Fruit fly (Drosophila melanogaster) whole organism, embryonic: ENCODE results near the gene TwdlF.

Experiments
- B-H1 ChIP-seq: fragments of 200-800 bp; sonication (Bioruptor generic); IDR thresholded peaks from 3 replicates; pipeline ENCODE4 v1.3.6; 2022; ENCODE audit warnings: missing biosample characterization, missing genetic modification characterization
- CG12659 ChIP-seq: fragments of 200-800 bp; sonication (Bioruptor generic); optimal IDR thresholded peaks from 3 replicates; lab custom pipeline; 2017; ENCODE audit warnings: mild to moderate bottlenecking, missing biosample characterization, missing genetic modification reagents, missing genetic modification characterization
- CG12744 ChIP-seq: fragments of 200-800 bp; sonication (Bioruptor generic); optimal IDR thresholded peaks from 2 replicates; lab custom pipeline; 2016; ENCODE audit warnings: missing biosample characterization, missing genetic modification characterization
- CG1603 ChIP-seq: fragments of 200-800 bp; sonication (Bioruptor generic); optimal IDR thresholded peaks from 2 replicates; lab custom pipeline; 2019; ENCODE audit warnings: missing biosample characterization, mild to moderate bottlenecking, missing genetic modification characterization, moderate library complexity
- CG17802 ChIP-seq: fragments of 200-800 bp; sonication (Bioruptor generic); optimal IDR thresholded peaks from 2 replicates; lab custom pipeline; 2018; ENCODE audit warnings: missing biosample characterization, mild to moderate bottlenecking, missing genetic modification characterization, moderate library complexity
- CG1792 ChIP-seq: fragments of 200-800 bp; sonication (Bioruptor generic); optimal IDR thresholded peaks from 2 replicates; lab custom pipeline; 2016; ENCODE audit warnings: missing biosample characterization, missing genetic modification characterization
- CG2116 ChIP-seq: fragments of 200-800 bp; sonication (Bioruptor generic); optimal IDR thresholded peaks from 3 replicates; lab custom pipeline; 2018; ENCODE audit warnings: missing biosample characterization, mild to moderate bottlenecking, missing genetic modification characterization
- CG2129 ChIP-seq: fragments of 200-800 bp; sonication (Bioruptor generic); IDR thresholded peaks from 2 replicates; pipeline ENCODE4 v1.3.6; 2022; ENCODE audit warnings: missing biosample characterization, missing genetic modification characterization; ENCODE audit not compliant: partially characterized antibody
- CG2199 ChIP-seq: fragments of 200-800 bp; sonication (Bioruptor generic); IDR thresholded peaks from 3 replicates; pipeline ENCODE4 v1.3.6; 2022; ENCODE audit warnings: missing biosample characterization, missing genetic modification characterization
- CG2875 ChIP-seq: fragments of 200-800 bp; sonication (Bioruptor generic); optimal IDR thresholded peaks from 2 replicates; lab custom pipeline; 2017; ENCODE audit warnings: missing biosample characterization, mild to moderate bottlenecking, missing genetic modification characterization, missing genetic modification reagents
- CG30020 ChIP-seq: fragments of 200-800 bp; optimal IDR thresholded peaks from 2 replicates; lab custom pipeline; 2019; ENCODE audit warnings: missing biosample characterization, mild to moderate bottlenecking, missing genetic modification characterization, moderate library complexity
- CG3163 ChIP-seq: fragments of 200-800 bp; sonication (Bioruptor generic); optimal IDR thresholded peaks from 3 replicates; lab custom pipeline; 2016; ENCODE audit warnings: missing biosample characterization, missing genetic modification characterization
- CG5180 ChIP-seq: fragments of 200-800 bp; sonication (Bioruptor generic); optimal IDR thresholded peaks from 3 replicates; lab custom pipeline; 2017; ENCODE audit warnings: missing biosample characterization, missing genetic modification characterization, mild to moderate bottlenecking, moderate library complexity, missing genetic modification reagents
- CG6654 ChIP-seq: fragments of 200-800 bp; sonication (Bioruptor generic); optimal IDR thresholded peaks from 2 replicates; lab custom pipeline; 2017; ENCODE audit warnings: missing biosample characterization, mild to moderate bottlenecking, missing genetic modification characterization
- CG7745 ChIP-seq: fragments of 200-800 bp; sonication (Bioruptor generic); optimal IDR thresholded peaks from 2 replicates; lab custom pipeline; 2018; ENCODE audit warnings: missing biosample characterization, mild to moderate bottlenecking, missing genetic modification characterization, moderate library complexity
- CG7987 ChIP-seq: fragments of 200-800 bp; sonication (Bioruptor generic); optimal IDR thresholded peaks from 2 replicates; lab custom pipeline; 2018; ENCODE audit warnings: missing biosample characterization, mild to moderate bottlenecking, missing genetic modification characterization, moderate library complexity
- CG9609 ChIP-seq: fragments of 200-800 bp; sonication (Bioruptor generic); optimal IDR thresholded peaks from 3 replicates; lab custom pipeline; 2016; ENCODE audit warnings: missing biosample characterization, missing genetic modification characterization
- CG9797 ChIP-seq: fragments of 200-800 bp; sonication (Bioruptor generic); optimal IDR thresholded peaks from 3 replicates; lab custom pipeline; 2018; ENCODE audit warnings: missing biosample characterization, mild to moderate bottlenecking, missing genetic modification characterization
- Dref ChIP-seq: fragments of 200-800 bp; sonication (Bioruptor generic); IDR thresholded peaks from 2 replicates; pipeline ENCODE4 v1.3.6; 2022; ENCODE audit warnings: missing biosample characterization, missing genetic modification characterization
- Ets65A ChIP-seq: fragments of 200-800 bp; sonication (Bioruptor generic); peaks from one replicate; lab custom pipeline; 2016; ENCODE audit warnings: missing biosample characterization, missing genetic modification characterization
- Ets97D ChIP-seq: fragments of 200-800 bp; sonication (Bioruptor generic); optimal IDR thresholded peaks from 3 replicates; lab custom pipeline; 2016; ENCODE audit warnings: missing biosample characterization, missing genetic modification characterization
- HHEX ChIP-seq: fragments of 200-800 bp; sonication (Bioruptor generic); optimal IDR thresholded peaks from 3 replicates; lab custom pipeline; 2017; ENCODE audit warnings: missing biosample characterization, mild to moderate bottlenecking, missing genetic modification characterization, missing genetic modification reagents
- HLHmδ ChIP-seq: fragments of 200-800 bp; sonication (Bioruptor generic); optimal IDR thresholded peaks from 2 replicates; lab custom pipeline; 2018; ENCODE audit warnings: missing biosample characterization, mild to moderate bottlenecking, missing genetic modification characterization, moderate library complexity
- Hmr ChIP-seq: fragments of 200-800 bp; sonication (Bioruptor generic); optimal IDR thresholded peaks from 3 replicates; lab custom pipeline; 2017; ENCODE audit warnings: mild to moderate bottlenecking, missing biosample characterization, missing genetic modification reagents, missing genetic modification characterization
- Hsf ChIP-seq: fragments of 200-800 bp; sonication (Bioruptor generic); optimal IDR thresholded peaks from 3 replicates; lab custom pipeline; 2016; ENCODE audit warnings: missing biosample characterization, missing genetic modification characterization
- Lim3 ChIP-seq: fragments of 200-800 bp; sonication (Bioruptor generic); IDR thresholded peaks from 2 replicates; pipeline ENCODE4 v1.3.6; 2022; ENCODE audit warnings: missing biosample characterization, missing genetic modification characterization
- MESR4 ChIP-seq: fragments of 200-800 bp; sonication (Bioruptor generic); optimal IDR thresholded peaks from 2 replicates; lab custom pipeline; 2018; ENCODE audit warnings: missing biosample characterization, mild to moderate bottlenecking, missing genetic modification characterization, moderate library complexity
- Ptx1 ChIP-seq: fragments of 200-800 bp; sonication (Bioruptor generic); IDR thresholded peaks from 2 replicates; pipeline ENCODE4 v1.3.6; 2022; ENCODE audit warnings: missing biosample characterization, missing genetic modification characterization
- Sox102F ChIP-seq: fragments of 200-800 bp; sonication (Bioruptor generic); optimal IDR thresholded peaks from 2 replicates; lab custom pipeline; 2018; ENCODE audit warnings: missing biosample characterization, mild to moderate bottlenecking, missing genetic modification characterization, moderate library complexity
- Spps ChIP-seq: fragments of 200-800 bp; sonication (Bioruptor generic); optimal IDR thresholded peaks from 2 replicates; lab custom pipeline; 2018; ENCODE audit warnings: missing biosample characterization, mild to moderate bottlenecking, missing genetic modification characterization
- Trl ChIP-seq, 3 experiments: fragments of >200 bp in 2 of 3; fragments of 200-800 bp in 1 of 3; sonication (Bioruptor generic) in 1 of 3; optimal IDR thresholded peaks; 2 replicates in 1 of 3; 3 replicates in 2 of 3; lab custom pipeline; 2016 to 2017; ENCODE audit warnings: missing biosample characterization in 1 of 3, missing genetic modification characterization in 1 of 3
- ato ChIP-seq: fragments of 200-800 bp; sonication (Bioruptor generic); IDR thresholded peaks from 2 replicates; pipeline ENCODE4 v1.3.6; 2022; ENCODE audit warnings: missing biosample characterization, missing genetic modification characterization; ENCODE audit not compliant: partially characterized antibody
- bbx ChIP-seq: fragments of 200-800 bp; sonication (Bioruptor generic); IDR thresholded peaks from 2 replicates; pipeline ENCODE4 v1.3.6; 2022; ENCODE audit warnings: missing biosample characterization, missing genetic modification characterization; ENCODE audit not compliant: partially characterized antibody
- bigmax ChIP-seq: fragments of 200-800 bp; sonication (Bioruptor generic); optimal IDR thresholded peaks from 2 replicates; lab custom pipeline; 2018; ENCODE audit warnings: missing biosample characterization, mild to moderate bottlenecking, missing genetic modification characterization
- btn ChIP-seq: fragments of 200-800 bp; sonication (Bioruptor generic); optimal IDR thresholded peaks from 2 replicates; lab custom pipeline; 2016; ENCODE audit warnings: missing biosample characterization, missing genetic modification characterization
- chinmo ChIP-seq: fragments of 200-800 bp; sonication (Bioruptor generic); IDR thresholded peaks from 4 replicates; pipeline ENCODE4 v1.3.6; 2022; ENCODE audit warnings: missing biosample characterization, missing genetic modification characterization; ENCODE audit not compliant: partially characterized antibody
- dati ChIP-seq: fragments of 200-800 bp; sonication (Bioruptor generic); IDR thresholded peaks from 2 replicates; pipeline ENCODE4 v1.3.6; 2022; ENCODE audit warnings: missing biosample characterization, missing genetic modification characterization
- exex ChIP-seq: fragments of 200-800 bp; sonication (Bioruptor generic); optimal IDR thresholded peaks from 4 replicates; lab custom pipeline; 2018; ENCODE audit warnings: missing biosample characterization, mild to moderate bottlenecking, missing genetic modification characterization, moderate library complexity
- gsb-n ChIP-seq: fragments of 200-800 bp; sonication (Bioruptor generic); optimal IDR thresholded peaks from 3 replicates; lab custom pipeline; 2018; ENCODE audit warnings: missing biosample characterization, mild to moderate bottlenecking, missing genetic modification characterization
- her ChIP-seq: fragments of 200-800 bp; sonication (Bioruptor generic); optimal IDR thresholded peaks from 2 replicates; lab custom pipeline; 2016; ENCODE audit warnings: missing biosample characterization, missing genetic modification characterization
- jigr1 ChIP-seq: fragments of 200-800 bp; sonication (Bioruptor generic); IDR thresholded peaks from 3 replicates; pipeline ENCODE4 v1.3.6; 2022; ENCODE audit warnings: missing biosample characterization, missing genetic modification characterization
- klu ChIP-seq: fragments of 200-800 bp; sonication (Bioruptor generic); IDR thresholded peaks from 2 replicates; pipeline ENCODE4 v1.3.6; 2022; ENCODE audit warnings: missing biosample characterization, missing genetic modification characterization
- lola ChIP-seq, 3 experiments: fragments of >200 bp in 2 of 3; fragments of 200-800 bp in 1 of 3; sonication (Bioruptor generic) in 1 of 3; optimal IDR thresholded peaks; 2 replicates each; lab custom pipeline; 2017 to 2019; ENCODE audit warnings: missing biosample characterization in 3 of 3, missing genetic modification characterization in 3 of 3, mild to moderate bottlenecking in 1 of 3, moderate library complexity in 1 of 3
- mld ChIP-seq: fragments of 200-800 bp; sonication (Bioruptor generic); IDR thresholded peaks from 3 replicates; pipeline ENCODE4 v1.3.6; 2022; ENCODE audit warnings: missing biosample characterization, missing genetic modification characterization; ENCODE audit not compliant: partially characterized antibody
- nerfin-2 ChIP-seq: fragments of 200-800 bp; sonication (Bioruptor generic); IDR thresholded peaks from 2 replicates; pipeline ENCODE4 v1.3.6; 2022; ENCODE audit warnings: missing biosample characterization, missing genetic modification characterization; ENCODE audit not compliant: partially characterized antibody
- sens ChIP-seq: fragments of 200-800 bp; sonication (Bioruptor generic); peaks from one replicate; lab custom pipeline; 2016; ENCODE audit warnings: missing biosample characterization, missing genetic modification characterization
- sim ChIP-seq: fragments of 200-800 bp; sonication (Bioruptor generic); IDR thresholded peaks from 2 replicates; pipeline ENCODE4 v1.3.6; 2022; ENCODE audit warnings: missing biosample characterization, missing genetic modification characterization
- sug ChIP-seq: fragments of 200-800 bp; optimal IDR thresholded peaks from 2 replicates; lab custom pipeline; 2019; ENCODE audit warnings: missing biosample characterization, mild to moderate bottlenecking, missing genetic modification characterization, moderate library complexity
- trh ChIP-seq: fragments of 200-800 bp; sonication (Bioruptor generic); optimal IDR thresholded peaks from 2 replicates; lab custom pipeline; 2016; ENCODE audit warnings: missing biosample characterization, missing genetic modification characterization
- z ChIP-seq: fragments of 200-800 bp; sonication (Bioruptor generic); IDR thresholded peaks from 3 replicates; pipeline ENCODE4 v1.3.6; 2022; ENCODE audit warnings: missing biosample characterization, missing genetic modification characterization

TwdlF gene

DNA sequence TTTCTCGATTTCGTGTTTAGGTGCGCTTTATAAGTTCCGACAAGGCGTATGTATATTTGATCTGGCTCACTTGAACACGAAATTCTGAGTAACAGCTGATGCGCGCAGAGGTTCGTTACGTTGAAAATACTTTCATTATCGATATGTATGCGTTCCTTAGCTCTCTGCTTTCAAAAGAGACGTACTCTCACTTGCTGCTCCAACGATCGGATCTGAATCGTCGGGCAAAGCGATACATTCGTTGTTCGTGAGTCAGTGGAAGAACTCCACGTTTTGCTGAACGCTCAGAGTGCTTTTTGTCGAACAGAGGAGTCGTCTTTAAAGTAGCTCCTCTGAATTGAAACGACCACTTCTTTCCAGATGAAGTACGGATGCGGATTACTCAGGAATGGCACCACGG is 49.8 kb upstream of the TwdlF start, which contains the start of gene beta-Man (continued):
- TF ChIP-seq CG3163 (GFP tag; lab: Kevin White, UChicago) (peak; percentile 9), sens (GFP tag; lab: Kevin White, UChicago) (peak; percentile 69), Hsf (GFP tag; lab: Kevin White, UChicago) (no peak), her (GFP tag; lab: Kevin White, UChicago) (peak; percentile 98), trh (no peak), mld (GFP tag; lab: Robert Waterston, UW) (peak; percentile 52; the same call in 1 of the 3 replicates), btn (no peak), Ptx1 (GFP tag; lab: Robert Waterston, UW) (no peak), CG6654 (GFP tag; lab: Kevin White, UChicago) (no peak), Spps (no peak), sim (GFP tag; lab: Robert Waterston, UW) (no peak), CG7745 (tag; lab: Kevin White, UChicago) (no peak), bigmax (GFP tag; lab: Kevin White, UChicago) (no peak), MESR4 (GFP tag; lab: Kevin White, UChicago) (peak; percentile 44), CG12659 (GFP tag; lab: Kevin White, UChicago) (peak; percentile 32), chinmo (GFP tag; lab: Robert Waterston, UW) (0 out of 4 replicates have a peak, but pooled peaks have one; percentile 30), Dref (GFP tag; lab: Robert Waterston, UW) (peak; percentile 57), nerfin-2 (GFP tag; lab: Robert Waterston, UW) (no peak), CG1792 (GFP tag; lab: Kevin White, UChicago) (no peak), CG2875 (no peak), HHEX (GFP tag; lab: Kevin White, UChicago) (no peak), CG1603 (tag; lab: Kevin White, UChicago) (peak; percentile 52), CG30020 (peak; percentile 84), Trl (optimal IDR thresholded peaks at IDR 0.05; lab: Kevin White, UChicago) (peak; percentile 28 to 41), Trl (GFP tag; optimal IDR thresholded peaks at IDR 0.05; lab: Kevin White, UChicago) (no peak), CG17802 (tag; lab: Kevin White, UChicago) (no peak), klu (no peak), CG9609 (no peak), CG2199 (GFP tag; lab: Robert Waterston, UW) (peak; percentile 58; the same call in 1 of the 3 replicates), sug (tag; lab: Kevin White, UChicago) (peak; percentile 36), CG2116 (GFP tag; lab: Kevin White, UChicago) (peak; percentile 12), Lim3 (no peak), CG12744 (GFP tag; lab: Kevin White, UChicago) (no peak), Ets97D (GFP tag; lab: Kevin White, UChicago) (peak; percentile 28), gsb-n (tag; lab: Kevin White, UChicago) (no peak), Sox102F (GFP tag; lab: Kevin White, UChicago) (no peak), ato (GFP tag; lab: Robert Waterston, UW) (0 out of 2 replicates have a peak, but pooled peaks have one; percentile 44), Ets65A (GFP tag; lab: Kevin White, UChicago) (no peak), CG9797 (GFP tag; lab: Kevin White, UChicago) (peak; percentile 9), z (GFP tag; lab: Robert Waterston, UW) (no peak), dati (GFP tag; lab: Robert Waterston, UW) (no peak), jigr1 (GFP tag; lab: Robert Waterston, UW) (no peak), Hmr (GFP tag; lab: Kevin White, UChicago) (peak; percentile 17), bbx (GFP tag; lab: Robert Waterston, UW) (peak; percentile 54), CG2129 (GFP tag; lab: Robert Waterston, UW) (0 out of 2 replicates have a peak, but pooled peaks have one; percentile 22), B-H1 (GFP tag; lab: Robert Waterston, UW) (no peak), CG5180 (GFP tag; lab: Kevin White, UChicago) (no peak), CG7987 (GFP tag; lab: Kevin White, UChicago) (peak; percentile 1), HLHmδ (GFP tag; lab: Kevin White, UChicago) (peak; percentile 11), lola (GFP tag; optimal IDR thresholded peaks at IDR 0.05; lab: Kevin White, UChicago) (no peak), exex (tag; lab: Kevin White, UChicago) (no peak)
